Worm (Caenorhabditis elegans) whole organism, young adult: ENCODE measurements around the gene cdl-1.
A peak's percentile ranks its signal among the peaks of the same experiment; 100 is the strongest.

ENCODE experiments used
- B0035.1 ChIP-seq: sonication (generic microtip); optimal IDR thresholded peaks from 2 replicates; lab custom pipeline; 2016; ENCODE audit warnings: missing genetic modification characterization, mild to moderate bottlenecking, missing compliant biosample characterization, missing genotype, missing genetic modification reagents
- F22D6.2 ChIP-seq: sonication (generic microtip); optimal IDR thresholded peaks from 2 replicates; lab custom pipeline; 2016; ENCODE audit warnings: mild to moderate bottlenecking, missing genetic modification characterization, missing compliant biosample characterization
- F37B4.10 ChIP-seq: fragments of 200-800 bp; sonication (Bioruptor generic); IDR thresholded peaks from 2 replicates; pipeline ENCODE4 v1.3.6; 2022; ENCODE audit warnings: missing genetic modification characterization, missing compliant biosample characterization
- F49E8.2 ChIP-seq: sonication (generic microtip); optimal IDR thresholded peaks from 3 replicates; lab custom pipeline; 2017; ENCODE audit warnings: missing genetic modification characterization, mild to moderate bottlenecking, missing compliant biosample characterization, antibody characterized with exemption, moderate library complexity; ENCODE audit not compliant: insufficient read depth
- F52B5.7 ChIP-seq: sonication (generic microtip); optimal IDR thresholded peaks from 2 replicates; lab custom pipeline; 2016; ENCODE audit warnings: mild to moderate bottlenecking, missing genetic modification characterization, missing compliant biosample characterization
- F57C9.4 ChIP-seq: sonication (generic microtip); optimal IDR thresholded peaks from 2 replicates; lab custom pipeline; 2017; ENCODE audit warnings: mild to moderate bottlenecking, missing genetic modification characterization, missing compliant biosample characterization
- K11D2.4 ChIP-seq: fragments of 200-800 bp; sonication (Bioruptor generic); IDR thresholded peaks from 2 replicates; pipeline ENCODE4 v1.3.6; 2022; ENCODE audit warnings: missing genetic modification reagents, missing genetic modification characterization, missing compliant biosample characterization
- Y53G8AR.9 ChIP-seq: fragments of 200-800 bp; sonication (Bioruptor generic); conservative IDR thresholded peaks from 2 replicates; pipeline ENCODE4 v1.3.6; 2022; ENCODE audit warnings: missing genetic modification reagents, missing genetic modification characterization, missing compliant biosample characterization
- Y56A3A.18 ChIP-seq: fragments of 200-800 bp; sonication (Bioruptor generic); IDR thresholded peaks from 2 replicates; pipeline ENCODE4 v1.3.6; 2022; ENCODE audit warnings: missing genetic modification reagents, missing genetic modification characterization, missing compliant biosample characterization
- Y79H2A.3 ChIP-seq: fragments of 200-800 bp; sonication (Bioruptor generic); conservative IDR thresholded peaks from 2 replicates; pipeline ENCODE4 v1.3.6; 2022; ENCODE audit warnings: missing genetic modification reagents, missing genetic modification characterization, missing compliant biosample characterization
- ZK185.1 ChIP-seq: sonication (generic microtip); optimal IDR thresholded peaks from 2 replicates; lab custom pipeline; 2016; ENCODE audit warnings: mild to moderate bottlenecking, missing genetic modification characterization, missing compliant biosample characterization; ENCODE audit not compliant: poor library complexity, severe bottlenecking
- athp-1 ChIP-seq: sonication (generic microtip); optimal IDR thresholded peaks from 2 replicates; lab custom pipeline; 2017; ENCODE audit warnings: mild to moderate bottlenecking, missing genetic modification characterization, missing compliant biosample characterization
- attf-3 ChIP-seq: fragments of 200-800 bp; sonication (Bioruptor generic); conservative IDR thresholded peaks from 2 replicates; pipeline ENCODE4 v1.3.6; 2022; ENCODE audit warnings: missing genetic modification reagents, missing genetic modification characterization, missing compliant biosample characterization
- attf-6 ChIP-seq: fragments of 200-800 bp; sonication (Bioruptor generic); IDR thresholded peaks from 2 replicates; pipeline ENCODE4 v1.3.6; 2022; ENCODE audit warnings: missing genetic modification reagents, missing genetic modification characterization, missing compliant biosample characterization
- ceh-100 ChIP-seq: fragments of 200-800 bp; sonication (Bioruptor generic); IDR thresholded peaks from 2 replicates; pipeline ENCODE4 v1.3.6; 2022; ENCODE audit warnings: missing genetic modification reagents, missing genetic modification characterization, missing compliant biosample characterization
- ceh-79 ChIP-seq: sonication (generic microtip); optimal IDR thresholded peaks from 2 replicates; lab custom pipeline; 2017; ENCODE audit warnings: mild to moderate bottlenecking, missing genetic modification characterization, missing compliant biosample characterization
- ceh-91 ChIP-seq: fragments of 200-800 bp; sonication (Bioruptor generic); IDR thresholded peaks from 2 replicates; pipeline ENCODE4 v1.3.6; 2022; ENCODE audit warnings: missing genetic modification reagents, missing genetic modification characterization, missing compliant biosample characterization
- dpff-1 ChIP-seq: sonication (generic microtip); optimal IDR thresholded peaks from 2 replicates; lab custom pipeline; 2017; ENCODE audit warnings: mild to moderate bottlenecking, missing genetic modification characterization, missing compliant biosample characterization
- egl-44 ChIP-seq: fragments of 200-800 bp; sonication (Bioruptor generic); IDR thresholded peaks from 2 replicates; pipeline ENCODE4 v1.3.6; 2022; ENCODE audit warnings: missing genetic modification reagents, missing genetic modification characterization, missing compliant biosample characterization
- fkh-3 ChIP-seq: sonication (generic microtip); optimal IDR thresholded peaks from 2 replicates; lab custom pipeline; 2016; ENCODE audit warnings: mild to moderate bottlenecking, missing genetic modification characterization, missing compliant biosample characterization
- him-1 ChIP-seq: sonication (generic microtip); optimal IDR thresholded peaks from 2 replicates; lab custom pipeline; 2016; ENCODE audit warnings: missing genotype, missing genetic modification reagents, missing genetic modification characterization, missing compliant biosample characterization
- hmg-1.2 ChIP-seq: fragments of 200-800 bp; sonication (Bioruptor generic); IDR thresholded peaks from 2 replicates; pipeline ENCODE4 v1.3.6; 2022; ENCODE audit warnings: missing genetic modification reagents, missing genetic modification characterization, missing compliant biosample characterization
- hmg-20 ChIP-seq: fragments of 200-800 bp; sonication (Bioruptor generic); IDR thresholded peaks from 2 replicates; pipeline ENCODE4 v1.3.6; 2022; ENCODE audit warnings: missing genetic modification reagents, missing genetic modification characterization, missing compliant biosample characterization
- lin-40 ChIP-seq: sonication (generic microtip); optimal IDR thresholded peaks from 2 replicates; lab custom pipeline; 2016; ENCODE audit warnings: missing genetic modification characterization, mild to moderate bottlenecking, missing compliant biosample characterization, missing genotype, missing genetic modification reagents
- lin-54 ChIP-seq: fragments of 200-800 bp; sonication (Bioruptor generic); optimal IDR thresholded peaks from 2 replicates; lab custom pipeline; 2018; ENCODE audit warnings: mild to moderate bottlenecking, missing genetic modification characterization, missing compliant biosample characterization
- lsl-1 ChIP-seq: fragments of 200-800 bp; sonication (Bioruptor generic); optimal IDR thresholded peaks from 2 replicates; lab custom pipeline; 2018; ENCODE audit warnings: mild to moderate bottlenecking, missing genetic modification characterization, moderate library complexity, missing compliant biosample characterization
- madf-10 ChIP-seq: sonication (generic microtip); optimal IDR thresholded peaks from 2 replicates; lab custom pipeline; 2016; ENCODE audit warnings: mild to moderate bottlenecking, missing genetic modification characterization, missing compliant biosample characterization
- madf-6 ChIP-seq: fragments of 200-800 bp; sonication (Bioruptor generic); IDR thresholded peaks from 2 replicates; pipeline ENCODE4 v1.3.6; 2022; ENCODE audit warnings: missing genetic modification reagents, missing genetic modification characterization, missing compliant biosample characterization
- mel-28 ChIP-seq: sonication (generic microtip); optimal IDR thresholded peaks from 2 replicates; lab custom pipeline; 2016; ENCODE audit warnings: borderline replicate concordance, mild to moderate bottlenecking, missing genetic modification characterization, missing compliant biosample characterization
- nfya-2 ChIP-seq: fragments of 200-800 bp; sonication (Bioruptor generic); IDR thresholded peaks from 2 replicates; pipeline ENCODE4 v1.3.6; 2022; ENCODE audit warnings: missing genetic modification reagents, missing genetic modification characterization, missing compliant biosample characterization
- nfyb-1 ChIP-seq: fragments of 200-800 bp; sonication (Bioruptor generic); IDR thresholded peaks from 2 replicates; pipeline ENCODE4 v1.3.6; 2022; ENCODE audit warnings: missing genetic modification reagents, missing genetic modification characterization, missing compliant biosample characterization
- rpc-1 ChIP-seq, 2 experiments: fragments of 150-350 bp in 1 of 2; sonication (generic microtip) in 1 of 2; optimal IDR thresholded peaks; 2 replicates each; lab custom pipeline; 2014 to 2018; ENCODE audit warnings: missing biosample characterization in 1 of 2, missing genetic modification characterization in 1 of 2, missing genetic modification reagents in 1 of 2, missing genotype in 1 of 2
- sdz-38 ChIP-seq: sonication (generic microtip); optimal IDR thresholded peaks from 2 replicates; lab custom pipeline; 2016; ENCODE audit warnings: missing genotype, missing genetic modification characterization, missing compliant biosample characterization
- snpc-1.1 ChIP-seq: sonication (generic microtip); optimal IDR thresholded peaks from 2 replicates; lab custom pipeline; 2017; ENCODE audit warnings: missing genetic modification characterization, mild to moderate bottlenecking, missing compliant biosample characterization, antibody characterized with exemption, moderate library complexity, missing genotype, missing genetic modification reagents; ENCODE audit not compliant: insufficient read depth
- snpc-4 ChIP-seq, 5 experiments: fragments of 150-350 bp in 1 of 5; sonication (generic microtip) in 4 of 5; optimal IDR thresholded peaks; 2 replicates each; lab custom pipeline; 2014 to 2018; ENCODE audit warnings: missing genetic modification characterization in 5 of 5, missing biosample characterization in 3 of 5, antibody characterized with exemption in 2 of 5, mild to moderate bottlenecking in 2 of 5, missing compliant biosample characterization in 2 of 5, missing genotype in 2 of 5, moderate library complexity in 2 of 5, missing genetic modification reagents in 1 of 5
- sptf-2 ChIP-seq: fragments of 200-800 bp; sonication (Bioruptor generic); optimal IDR thresholded peaks from 2 replicates; lab custom pipeline; 2018; ENCODE audit warnings: mild to moderate bottlenecking, missing genetic modification characterization, missing compliant biosample characterization
- tbp1 ChIP-seq: fragments of 200-800 bp; sonication (Bioruptor generic); optimal IDR thresholded peaks from 2 replicates; lab custom pipeline; 2018; ENCODE audit warnings: mild to moderate bottlenecking, missing genetic modification characterization, missing compliant biosample characterization
- tlf-1 ChIP-seq: fragments of 200-800 bp; sonication (Bioruptor generic); optimal IDR thresholded peaks from 2 replicates; lab custom pipeline; 2018; ENCODE audit warnings: mild to moderate bottlenecking, missing genetic modification characterization, missing compliant biosample characterization
- unc-62 ChIP-seq: fragments of 150-350 bp; optimal IDR thresholded peaks from 2 replicates; lab custom pipeline; 2014; ENCODE audit warnings: missing biosample characterization, missing genetic modification reagents, missing genetic modification characterization
- zim-3 ChIP-seq: sonication (generic microtip); optimal IDR thresholded peaks from 2 replicates; lab custom pipeline; 2017; ENCODE audit warnings: mild to moderate bottlenecking, missing genetic modification characterization, moderate library complexity, missing compliant biosample characterization
- ztf-25 ChIP-seq: fragments of 200-800 bp; sonication (Bioruptor generic); IDR thresholded peaks from 2 replicates; pipeline ENCODE4 v1.3.6; 2022; ENCODE audit warnings: missing genetic modification reagents, missing genetic modification characterization, missing compliant biosample characterization
- ztf-26 ChIP-seq: sonication (generic microtip); optimal IDR thresholded peaks from 2 replicates; lab custom pipeline; 2017; ENCODE audit warnings: missing genetic modification characterization, missing compliant biosample characterization
- ztf-28 ChIP-seq: fragments of 200-800 bp; sonication (Bioruptor generic); IDR thresholded peaks from 2 replicates; pipeline ENCODE4 v1.3.6; 2022; ENCODE audit warnings: missing genetic modification reagents, missing genetic modification characterization, missing compliant biosample characterization

Gene cdl-1

DNA sequence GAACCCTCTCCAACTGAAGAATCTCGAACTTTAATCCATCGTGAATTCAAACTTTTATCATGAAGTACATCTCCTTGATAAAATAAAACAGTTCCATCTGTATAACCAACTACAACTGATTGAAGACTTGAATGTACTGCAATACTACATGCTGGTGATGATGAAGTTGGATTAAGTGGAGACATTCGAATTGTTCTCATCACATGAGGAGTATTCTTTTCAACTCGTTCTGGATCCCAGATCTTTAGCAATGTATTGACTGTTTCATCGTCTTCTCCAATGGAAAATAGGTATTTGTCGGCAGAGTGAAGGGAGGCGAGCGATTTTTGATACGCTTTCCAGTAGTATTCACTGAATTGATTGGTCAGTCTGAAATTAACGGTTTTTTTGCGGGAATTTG is 7.4 kb downstream of the cdl-1 start:
- TF ChIP-seq him-1 (no peak), hmg-20 (no peak), lin-40 (tag; lab: Kevin White, UChicago) (no peak)

DNA sequence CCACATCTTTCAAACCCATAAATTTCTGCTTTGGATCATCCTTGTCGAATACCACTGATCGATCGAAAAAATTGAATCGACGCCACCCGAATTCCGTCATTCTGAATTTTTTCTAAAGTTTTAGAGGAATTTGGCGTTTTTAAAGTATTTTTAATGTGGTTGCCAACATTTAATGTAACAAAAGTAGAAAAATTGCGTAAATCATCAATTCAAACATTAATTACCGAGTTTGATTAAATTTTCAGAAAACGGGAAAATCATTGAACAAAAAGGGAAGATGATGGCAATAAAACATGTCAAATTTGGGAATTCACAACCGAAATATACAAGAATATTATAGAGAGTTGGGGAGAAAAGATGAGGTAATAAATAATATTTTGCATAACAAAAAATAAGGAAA is 8.1 kb downstream of the cdl-1 start, which contains the start of gene vps-11:
TSS of gene vps-11 (minus strand) at position 101 of the 400 bp plus-strand sequence.
- TF ChIP-seq nfyb-1 (GFP tag; lab: Robert Waterston, UW), result no peak
- no peak for TF ChIP-seq ztf-26
- no peak for TF ChIP-seq fkh-3 (tag; lab: Kevin White, UChicago)
- no peak for TF ChIP-seq sdz-38 (tag; lab: Kevin White, UChicago)
- no peak for TF ChIP-seq dpff-1 (tag; lab: Kevin White, UChicago)
- no peak for TF ChIP-seq ztf-28 (GFP tag; lab: Robert Waterston, UW)
- no peak for TF ChIP-seq ZK185.1 (tag; lab: Kevin White, UChicago)
- no peak for TF ChIP-seq zim-3 (tag; lab: Kevin White, UChicago)
- TF ChIP-seq ceh-79 (tag; lab: Kevin White, UChicago), result no peak
- TF ChIP-seq F22D6.2, result no peak
- no peak for TF ChIP-seq F52B5.7 (tag; lab: Kevin White, UChicago)

DNA sequence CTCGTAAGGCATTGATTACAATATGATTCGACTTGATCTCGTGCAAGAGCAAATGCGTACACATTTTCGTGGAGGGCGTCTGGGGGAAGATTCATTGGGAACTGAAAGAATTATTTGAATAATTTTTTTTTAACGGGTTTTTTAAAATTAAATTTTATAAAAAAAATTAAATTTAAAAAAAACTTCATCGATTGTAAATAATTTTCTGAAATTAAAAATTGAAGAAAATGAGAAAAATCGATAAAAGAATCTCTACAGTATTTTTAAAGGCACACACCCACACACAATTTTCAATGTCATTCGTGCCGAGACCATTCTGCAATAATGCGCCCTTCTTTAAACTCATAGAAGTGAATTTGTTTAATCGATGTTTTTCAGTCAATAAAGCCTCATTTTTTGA is 10.9 kb downstream of the cdl-1 start, which contains the start of gene set-14:
TSS of gene set-14 (minus strand) at position 101 of the 400 bp plus-strand sequence.
- TF ChIP-seq tlf-1 (no peak), nfya-2 (GFP tag; lab: Robert Waterston, UW) (no peak), lsl-1 (GFP tag; lab: Kevin White, UChicago) (peak; percentile 18), madf-6 (GFP tag; lab: Robert Waterston, UW) (peak; percentile 21; the same call in 1 of the 2 replicates), F37B4.10 (no peak), rpc-1 (optimal IDR thresholded peaks at IDR 0.05; lab: Kevin White, UChicago) (no peak), rpc-1 (tag; optimal IDR thresholded peaks at IDR 0.05; lab: Kevin White, UChicago) (no peak), unc-62 (no peak), Y56A3A.18 (GFP tag; lab: Robert Waterston, UW) (no peak)

DNA sequence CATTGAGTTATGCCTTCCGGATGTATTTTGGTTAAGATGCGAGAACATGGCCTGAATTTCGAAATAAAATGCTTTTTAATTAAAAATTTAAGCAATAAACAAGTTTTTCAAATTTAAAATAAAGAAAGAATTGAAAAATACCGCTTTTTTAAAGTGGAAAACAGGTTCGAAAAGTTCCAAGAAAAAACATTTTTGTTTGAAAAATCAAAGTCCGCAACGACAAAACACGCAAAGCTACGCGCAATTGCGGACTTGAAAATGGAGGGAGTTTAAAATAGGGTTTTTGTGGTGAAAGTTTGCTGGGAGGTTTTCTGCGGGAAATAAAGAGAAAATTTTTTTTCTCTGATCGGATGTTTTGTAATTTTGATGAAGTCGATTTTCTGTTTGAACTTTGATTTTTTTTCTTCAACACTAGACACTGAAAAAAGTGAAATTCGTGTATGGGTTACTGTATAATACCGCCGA is 13.2 kb downstream of the cdl-1 start, which contains the start of gene npp-19:
TSS of gene npp-19 (minus strand) at position 51 of the 465 bp plus-strand sequence.
- TF ChIP-seq F57C9.4 (tag; lab: Kevin White, UChicago), result no peak
- TF ChIP-seq attf-3, result no peak
- no peak for TF ChIP-seq fkh-3 (tag; lab: Kevin White, UChicago)
- no peak for TF ChIP-seq madf-10 (tag; lab: Kevin White, UChicago)
- no peak for TF ChIP-seq ceh-91
- TF ChIP-seq mel-28 (tag; lab: Kevin White, UChicago), result no peak
- TF ChIP-seq F49E8.2 (tag; lab: Kevin White, UChicago), result no peak
- TF ChIP-seq Y53G8AR.9 (GFP tag; lab: Robert Waterston, UW), result no peak
- no peak for TF ChIP-seq attf-6 (GFP tag; lab: Robert Waterston, UW)
- peak; percentile 99 for TF ChIP-seq lin-54 (GFP tag; lab: Kevin White, UChicago)
- TF ChIP-seq snpc-1.1 (tag; lab: Kevin White, UChicago), result no peak
- no peak for TF ChIP-seq tbp1 (GFP tag; lab: Kevin White, UChicago)
- peak; percentile 32 for TF ChIP-seq snpc-4 (GFP tag; optimal IDR thresholded peaks at IDR 0.05; lab: Kevin White, UChicago)
- TF ChIP-seq snpc-4 (tag; optimal IDR thresholded peaks at IDR 0.05; lab: Kevin White, UChicago), result no peak
- no peak for TF ChIP-seq Y79H2A.3 (GFP tag; lab: Robert Waterston, UW)
- TF ChIP-seq ceh-100 (GFP tag; lab: Robert Waterston, UW), result no peak
- no peak for TF ChIP-seq B0035.1 (tag; lab: Kevin White, UChicago)
- TF ChIP-seq K11D2.4 (GFP tag; lab: Robert Waterston, UW), result no peak
- TF ChIP-seq sptf-2 (GFP tag; lab: Kevin White, UChicago), result no peak
- TF ChIP-seq ceh-79 (tag; lab: Kevin White, UChicago), result no peak
- no peak for TF ChIP-seq ztf-25 (GFP tag; lab: Robert Waterston, UW)
- TF ChIP-seq egl-44 (GFP tag; lab: Robert Waterston, UW), result no peak
- no peak for TF ChIP-seq athp-1 (tag; lab: Kevin White, UChicago)
- no peak for TF ChIP-seq F37B4.10
- TF ChIP-seq unc-62, result no peak
- TF ChIP-seq hmg-1.2, result peak; percentile 14; the same call in 1 of the 2 replicates
